Worm (Caenorhabditis elegans): ENCODE results near the gene F58H7.1.

DNA sequence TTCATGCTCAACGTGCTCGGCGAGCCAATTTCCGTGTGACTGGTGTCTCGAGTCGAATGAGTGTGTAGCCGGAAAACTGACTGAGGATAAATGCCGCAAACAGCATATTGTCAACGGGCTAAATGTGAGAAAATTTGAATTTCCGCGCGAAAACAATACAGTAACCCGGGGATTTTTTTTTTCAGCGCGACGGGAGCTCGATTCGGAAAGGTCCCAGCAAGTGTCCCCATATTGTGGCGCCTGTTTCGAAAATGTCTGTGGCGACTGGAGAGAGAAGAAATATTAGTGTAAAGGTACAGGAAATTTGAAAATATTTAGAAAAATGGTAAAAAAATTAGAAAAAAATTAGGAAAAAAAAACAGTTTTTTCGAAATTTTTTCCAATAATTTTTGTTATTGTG, 35.5 kb upstream of the F58H7.1 start:
- no peak for TF ChIP-seq lir-3 (tag; optimal IDR thresholded peaks at IDR 0.05; ENCODE audit: poor library complexity)
- no peak for TF ChIP-seq nhr-76 (tag; optimal IDR thresholded peaks at IDR 0.05)
